Worm (Caenorhabditis elegans): ENCODE data around the gene T25D10.1.

T25D10.1 gene

DNA sequence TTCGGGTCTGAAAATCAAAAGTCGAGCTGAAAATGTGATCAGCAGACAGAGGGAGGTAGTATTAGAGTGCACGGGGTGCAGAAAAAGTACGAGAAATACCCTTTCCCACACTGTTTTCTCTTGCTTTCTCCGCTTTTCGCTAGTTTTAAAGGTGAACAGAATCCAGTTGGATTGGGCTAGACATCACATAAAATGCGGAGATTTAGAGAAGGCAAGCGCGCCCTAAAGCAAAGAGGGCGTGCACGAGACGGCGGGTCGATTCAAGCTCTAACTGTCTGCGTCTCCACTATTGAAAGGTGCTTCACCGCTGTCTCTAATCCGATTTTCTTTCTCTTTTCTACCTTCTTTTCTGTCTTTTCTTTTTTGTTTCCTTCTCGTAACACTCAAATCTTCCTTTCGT is 33.1 kb upstream of the T25D10.1 start:
- no peak for TF ChIP-seq F39B2.1 (GFP tag; IDR thresholded peaks at IDR 0.05)
- peak; percentile 41; the same call in 1 of the 2 replicates for TF ChIP-seq egrh-3 (GFP tag; IDR thresholded peaks at IDR 0.05)
- peak; percentile 57 for TF ChIP-seq madf-8 (GFP tag; conservative IDR thresholded peaks at IDR 0.05)
- no peak for TF ChIP-seq F37B4.10 (GFP tag; IDR thresholded peaks at IDR 0.05)
- TF ChIP-seq F22D6.2 (tag; optimal IDR thresholded peaks at IDR 0.05), result no peak
- peak; percentile 72 for TF ChIP-seq lin-54 (GFP tag; optimal IDR thresholded peaks at IDR 0.05)
- peak; percentile 57; the same call in 1 of the 2 replicates for TF ChIP-seq Y67H2A.10 (GFP tag; conservative IDR thresholded peaks at IDR 0.05)
- 0 out of 2 replicates have a peak, but pooled peaks have one; percentile 6 for TF ChIP-seq ztf-28 (GFP tag; IDR thresholded peaks at IDR 0.05)
- 0 out of 2 replicates have a peak, but pooled peaks have one; percentile 13 for TF ChIP-seq madf-3 (GFP tag; IDR thresholded peaks at IDR 0.05)
- TF ChIP-seq madf-6 (GFP tag; IDR thresholded peaks at IDR 0.05), result peak; percentile 81
- TF ChIP-seq Y56A3A.18 (GFP tag; IDR thresholded peaks at IDR 0.05), result no peak
- TF ChIP-seq nhr-80 (tag; optimal IDR thresholded peaks at IDR 0.05), result peak; percentile 79
- no peak for TF ChIP-seq mel-28 (tag; optimal IDR thresholded peaks at IDR 0.05; ENCODE audit: borderline replicate concordance)
- no peak for TF ChIP-seq rpc-1 (optimal IDR thresholded peaks at IDR 0.05)
- no peak for TF ChIP-seq rpc-1 (tag; optimal IDR thresholded peaks at IDR 0.05)
- TF ChIP-seq cebp-1 (GFP tag; IDR thresholded peaks at IDR 0.05), result no peak
- peak; percentile 77 for TF ChIP-seq cebp-1 (tag; optimal IDR thresholded peaks at IDR 0.05)
- TF ChIP-seq ceh-27 (GFP tag; optimal IDR thresholded peaks at IDR 0.05), result peak; percentile 78
- no peak for TF ChIP-seq dpl-1 (GFP tag; optimal IDR thresholded peaks at IDR 0.05)
- TF ChIP-seq B0019.2 (GFP tag; conservative IDR thresholded peaks at IDR 0.05), result peak; percentile 40; the same call in 1 of the 2 replicates
- no peak for TF ChIP-seq egl-18 (GFP tag; IDR thresholded peaks at IDR 0.05)
- TF ChIP-seq ztf-25 (GFP tag; IDR thresholded peaks at IDR 0.05), result no peak
- TF ChIP-seq gei-17 (GFP tag; optimal IDR thresholded peaks at IDR 0.05), result peak; percentile 3
- no peak for TF ChIP-seq zim-3 (tag; optimal IDR thresholded peaks at IDR 0.05)
- no peak for TF ChIP-seq ccch-3 (GFP tag; optimal IDR thresholded peaks at IDR 0.05)
- TF ChIP-seq F57C9.4 (tag; optimal IDR thresholded peaks at IDR 0.05), result no peak
- no peak for TF ChIP-seq ceh-79 (tag; optimal IDR thresholded peaks at IDR 0.05)
- peak; percentile 89 for TF ChIP-seq F49E8.2 (tag; optimal IDR thresholded peaks at IDR 0.05; ENCODE audit: insufficient read depth)
- no peak for TF ChIP-seq unc-62 (GFP tag; optimal IDR thresholded peaks at IDR 0.05)
- no peak for TF ChIP-seq bed-2 (GFP tag; IDR thresholded peaks at IDR 0.05)
- no peak for TF ChIP-seq hlh-26 (GFP tag; conservative IDR thresholded peaks at IDR 0.05)
- TF ChIP-seq nhr-27 (tag; optimal IDR thresholded peaks at IDR 0.05), result no peak
- no peak for TF ChIP-seq nfya-2 (GFP tag; IDR thresholded peaks at IDR 0.05)
- peak; percentile 64; the same call in 1 of the 2 replicates for TF ChIP-seq rcor-1 (GFP tag; IDR thresholded peaks at IDR 0.05)
- peak; percentile 49; the same call in 1 of the 2 replicates for TF ChIP-seq egl-44 (GFP tag; IDR thresholded peaks at IDR 0.05)
- peak; percentile 66 for TF ChIP-seq ceh-100 (GFP tag; IDR thresholded peaks at IDR 0.05)
- no peak for TF ChIP-seq fkh-3 (tag; optimal IDR thresholded peaks at IDR 0.05)
- TF ChIP-seq Y53F4B.3 (GFP tag; IDR thresholded peaks at IDR 0.05), result no peak
- TF ChIP-seq xnd-1 (tag; optimal IDR thresholded peaks at IDR 0.05), result peak; percentile 18
- TF ChIP-seq nfya-1 (tag; optimal IDR thresholded peaks at IDR 0.05; ENCODE audit: borderline replicate concordance, insufficient read depth), result no peak
- TF ChIP-seq D2030.7 (GFP tag; IDR thresholded peaks at IDR 0.05), result peak; percentile 85
- peak; percentile 72 for TF ChIP-seq lin-40 (tag; optimal IDR thresholded peaks at IDR 0.05)
- TF ChIP-seq ztf-22 (GFP tag; optimal IDR thresholded peaks at IDR 0.05), result no peak
- TF ChIP-seq attf-5 (GFP tag; optimal IDR thresholded peaks at IDR 0.05), result peak; percentile 95
- TF ChIP-seq mcd-1 (GFP tag; IDR thresholded peaks at IDR 0.05), result peak; percentile 95
- peak; percentile 31 for TF ChIP-seq atf-7 (tag; optimal IDR thresholded peaks at IDR 0.05)
- peak; percentile 97 for TF ChIP-seq hmg-1.2 (GFP tag; IDR thresholded peaks at IDR 0.05)
- TF ChIP-seq K12H6.12 (tag; optimal IDR thresholded peaks at IDR 0.05), result peak; percentile 68
- TF ChIP-seq ZK185.1 (tag; optimal IDR thresholded peaks at IDR 0.05; ENCODE audit: poor library complexity, severe bottlenecking), result peak; percentile 74
